Fruit fly (Drosophila melanogaster) whole organism, embryonic: ENCODE data around the gene ftz-f1.

Experiments
- ATbp ChIP-seq: fragments of 200-800 bp; sonication (Bioruptor generic); optimal IDR thresholded peaks from 2 replicates; lab custom pipeline; 2017; ENCODE audit warnings: missing biosample characterization, mild to moderate bottlenecking, missing genetic modification characterization, missing genetic modification reagents
- Ada2b ChIP-seq: fragments of 200-800 bp; sonication (Bioruptor generic); IDR thresholded peaks from 2 replicates; pipeline ENCODE4 v1.3.6; 2022; ENCODE audit warnings: missing biosample characterization, missing genetic modification characterization
- Adf1 ChIP-seq: fragments of 200-800 bp; sonication (Bioruptor generic); IDR thresholded peaks from 2 replicates; pipeline ENCODE4 v1.3.6; 2022; ENCODE audit warnings: missing biosample characterization, missing genetic modification characterization
- B-H2 ChIP-seq: fragments of 200-800 bp; sonication (Bioruptor generic); optimal IDR thresholded peaks from 2 replicates; lab custom pipeline; 2018; ENCODE audit warnings: missing biosample characterization, mild to moderate bottlenecking, missing genetic modification characterization
- CG11093 ChIP-seq: fragments of 200-800 bp; sonication (Bioruptor generic); IDR thresholded peaks from 3 replicates; pipeline ENCODE4 v1.3.6; 2022; ENCODE audit warnings: missing biosample characterization, missing genetic modification characterization
- CG11247 ChIP-seq: fragments of 200-800 bp; sonication (Bioruptor generic); IDR thresholded peaks from 2 replicates; pipeline ENCODE4 v1.3.6; 2022; ENCODE audit warnings: missing biosample characterization, missing genetic modification characterization
- CG11456 ChIP-seq: fragments of 200-800 bp; sonication (Bioruptor generic); IDR thresholded peaks from 3 replicates; pipeline ENCODE4 v1.3.6; 2022; ENCODE audit warnings: missing biosample characterization, missing genetic modification characterization
- CG11504 ChIP-seq: fragments of 200-800 bp; sonication (Bioruptor generic); optimal IDR thresholded peaks from 3 replicates; lab custom pipeline; 2019; ENCODE audit warnings: missing biosample characterization, mild to moderate bottlenecking, missing genetic modification characterization, moderate library complexity
- CG12219 ChIP-seq: fragments of 200-800 bp; sonication (Bioruptor generic); optimal IDR thresholded peaks from 3 replicates; lab custom pipeline; 2018; ENCODE audit warnings: missing biosample characterization, mild to moderate bottlenecking, missing genetic modification characterization
- CG12942 ChIP-seq: fragments of 200-800 bp; sonication (Bioruptor generic); optimal IDR thresholded peaks from 3 replicates; lab custom pipeline; 2016; ENCODE audit warnings: missing biosample characterization, missing genetic modification characterization
- CG13296 ChIP-seq: fragments of 200-800 bp; sonication (Bioruptor generic); optimal IDR thresholded peaks from 3 replicates; lab custom pipeline; 2018; ENCODE audit warnings: missing biosample characterization, mild to moderate bottlenecking, missing genetic modification characterization
- CG13424 ChIP-seq: fragments of 200-800 bp; sonication (Bioruptor generic); optimal IDR thresholded peaks from 2 replicates; lab custom pipeline; 2019; ENCODE audit warnings: missing biosample characterization, mild to moderate bottlenecking, missing genetic modification characterization, moderate library complexity
- CG17186 ChIP-seq: fragments of 200-800 bp; sonication (Bioruptor generic); optimal IDR thresholded peaks from 3 replicates; lab custom pipeline; 2017; ENCODE audit warnings: missing biosample characterization, missing genetic modification reagents, missing genetic modification characterization
- CG17328 ChIP-seq: fragments of 200-800 bp; sonication (Bioruptor generic); IDR thresholded peaks from 2 replicates; pipeline ENCODE4 v1.3.6; 2022; ENCODE audit warnings: missing biosample characterization, missing genetic modification characterization
- CG17612 ChIP-seq: fragments of 200-800 bp; sonication (Bioruptor generic); IDR thresholded peaks from 2 replicates; pipeline ENCODE4 v1.3.6; 2022; ENCODE audit warnings: missing biosample characterization, missing genetic modification characterization
- CG2889 ChIP-seq: fragments of 200-800 bp; sonication (Bioruptor generic); IDR thresholded peaks from 3 replicates; pipeline ENCODE4 v1.3.6; 2022; ENCODE audit warnings: missing biosample characterization, missing genetic modification characterization
- CG31388 ChIP-seq: fragments of 200-800 bp; sonication (Bioruptor generic); optimal IDR thresholded peaks from 2 replicates; lab custom pipeline; 2016; ENCODE audit warnings: missing biosample characterization, missing genetic modification characterization
- CG4328 ChIP-seq: fragments of 200-800 bp; sonication (Bioruptor generic); optimal IDR thresholded peaks from 3 replicates; lab custom pipeline; 2017; ENCODE audit warnings: missing biosample characterization, missing genetic modification reagents, missing genetic modification characterization
- CG6272 ChIP-seq: fragments of 200-800 bp; sonication (Bioruptor generic); IDR thresholded peaks from 2 replicates; pipeline ENCODE4 v1.3.6; 2022; ENCODE audit warnings: missing biosample characterization, missing genetic modification characterization
- CG7556 ChIP-seq: fragments of 200-800 bp; sonication (Bioruptor generic); optimal IDR thresholded peaks from 2 replicates; lab custom pipeline; 2017; ENCODE audit warnings: missing biosample characterization, mild to moderate bottlenecking, missing genetic modification characterization
- CG7963 ChIP-seq: fragments of 200-800 bp; sonication (Bioruptor generic); IDR thresholded peaks from 3 replicates; pipeline ENCODE4 v1.3.6; 2022; ENCODE audit warnings: missing biosample characterization, missing genetic modification characterization; ENCODE audit not compliant: partially characterized antibody
- CG8089 ChIP-seq: fragments of 200-800 bp; sonication (Bioruptor generic); optimal IDR thresholded peaks from 3 replicates; lab custom pipeline; 2016; ENCODE audit warnings: missing biosample characterization, missing genetic modification characterization
- CG9437 ChIP-seq: fragments of 200-800 bp; sonication (Bioruptor generic); optimal IDR thresholded peaks from 2 replicates; lab custom pipeline; 2018; ENCODE audit warnings: missing biosample characterization, mild to moderate bottlenecking, missing genetic modification characterization
- CHES-1-like ChIP-seq: fragments of 200-800 bp; sonication (Bioruptor generic); optimal IDR thresholded peaks from 2 replicates; lab custom pipeline; 2016; ENCODE audit warnings: missing biosample characterization, missing genetic modification characterization
- E2f2 ChIP-seq: fragments of 200-800 bp; sonication (Bioruptor generic); IDR thresholded peaks from 2 replicates; pipeline ENCODE4 v1.3.6; 2022; ENCODE audit warnings: missing biosample characterization, missing genetic modification characterization
- Hand ChIP-seq: fragments of 200-800 bp; sonication (Bioruptor generic); optimal IDR thresholded peaks from 2 replicates; lab custom pipeline; 2017; ENCODE audit warnings: mild to moderate bottlenecking, missing biosample characterization, missing genetic modification reagents, missing genetic modification characterization
- Hey ChIP-seq: fragments of 200-800 bp; sonication (Bioruptor generic); optimal IDR thresholded peaks from 3 replicates; lab custom pipeline; 2018; ENCODE audit warnings: missing biosample characterization, mild to moderate bottlenecking, missing genetic modification characterization
- Hsf ChIP-seq: fragments of 200-800 bp; sonication (Bioruptor generic); optimal IDR thresholded peaks from 3 replicates; lab custom pipeline; 2016; ENCODE audit warnings: missing biosample characterization, missing genetic modification characterization
- Kr ChIP-seq: fragments of 200-800 bp; sonication (Bioruptor generic); optimal IDR thresholded peaks from 2 replicates; lab custom pipeline; 2017; ENCODE audit warnings: missing biosample characterization, mild to moderate bottlenecking, missing genetic modification characterization
- Mrtf ChIP-seq: fragments of 200-800 bp; sonication (Bioruptor generic); IDR thresholded peaks from 3 replicates; pipeline ENCODE4 v1.3.6; 2022; ENCODE audit warnings: missing biosample characterization, missing genetic modification characterization
- Nf-YA ChIP-seq: fragments of 200-800 bp; sonication (Bioruptor generic); IDR thresholded peaks from 2 replicates; pipeline ENCODE4 v1.3.6; 2022; ENCODE audit warnings: missing biosample characterization, missing genetic modification characterization
- Usf ChIP-seq: fragments of 200-800 bp; sonication (Bioruptor generic); optimal IDR thresholded peaks from 2 replicates; lab custom pipeline; 2017; ENCODE audit warnings: missing genotype, missing biosample characterization, missing genetic modification characterization
- ab ChIP-seq: fragments of 200-800 bp; sonication (Bioruptor generic); optimal IDR thresholded peaks from 2 replicates; lab custom pipeline; 2016; ENCODE audit warnings: missing biosample characterization, missing genetic modification characterization
- bab2 ChIP-seq: fragments of 200-800 bp; sonication (Bioruptor generic); optimal IDR thresholded peaks from 2 replicates; lab custom pipeline; 2016; ENCODE audit warnings: missing biosample characterization, missing genetic modification characterization
- bcd ChIP-seq: fragments of 200-800 bp; sonication (Bioruptor generic); optimal IDR thresholded peaks from 2 replicates; lab custom pipeline; 2017; ENCODE audit warnings: missing biosample characterization, mild to moderate bottlenecking, missing genetic modification characterization
- cad ChIP-seq: fragments of >200 bp; optimal IDR thresholded peaks from 2 replicates; lab custom pipeline; 2017; ENCODE audit warnings: missing biosample characterization, missing genetic modification characterization
- corto ChIP-seq: fragments of 200-800 bp; sonication (Bioruptor generic); optimal IDR thresholded peaks from 2 replicates; lab custom pipeline; 2016; ENCODE audit warnings: missing biosample characterization, mild to moderate bottlenecking, missing genetic modification characterization, moderate library complexity
- ewg ChIP-seq: fragments of 200-800 bp; sonication (Bioruptor generic); optimal IDR thresholded peaks from 3 replicates; lab custom pipeline; 2017; ENCODE audit warnings: mild to moderate bottlenecking, missing biosample characterization, missing genetic modification reagents, missing genetic modification characterization
- gro ChIP-seq: fragments of 200-800 bp; sonication (Bioruptor generic); optimal IDR thresholded peaks from 2 replicates; lab custom pipeline; 2016; ENCODE audit warnings: missing biosample characterization, missing genetic modification characterization
- lov ChIP-seq, 2 experiments: fragments of 200-800 bp in 1 of 2; fragments of >200 bp in 1 of 2; sonication (Bioruptor generic) in 1 of 2; IDR thresholded peaks in 1 of 2; optimal IDR thresholded peaks in 1 of 2; 2 replicates in 1 of 2; 3 replicates in 1 of 2; pipeline versions ENCODE4 v1.3.6 to Lab custom; 2017 to 2022; ENCODE audit warnings: missing biosample characterization in 1 of 2, missing genetic modification characterization in 1 of 2
- mirr ChIP-seq: fragments of 200-800 bp; sonication (Bioruptor generic); optimal IDR thresholded peaks from 3 replicates; lab custom pipeline; 2018; ENCODE audit warnings: missing biosample characterization, mild to moderate bottlenecking, missing genetic modification characterization
- nerfin-2 ChIP-seq: fragments of 200-800 bp; sonication (Bioruptor generic); IDR thresholded peaks from 2 replicates; pipeline ENCODE4 v1.3.6; 2022; ENCODE audit warnings: missing biosample characterization, missing genetic modification characterization; ENCODE audit not compliant: partially characterized antibody
- pita ChIP-seq: fragments of 200-800 bp; sonication (Bioruptor generic); optimal IDR thresholded peaks from 2 replicates; lab custom pipeline; 2017; ENCODE audit warnings: missing biosample characterization, mild to moderate bottlenecking, missing genetic modification characterization
- run ChIP-seq: fragments of 200-800 bp; sonication (Bioruptor generic); optimal IDR thresholded peaks from 3 replicates; lab custom pipeline; 2018; ENCODE audit warnings: missing biosample characterization, mild to moderate bottlenecking, missing genetic modification characterization
- salm ChIP-seq: fragments of 200-800 bp; sonication (Bioruptor generic); optimal IDR thresholded peaks from 2 replicates; lab custom pipeline; 2018; ENCODE audit warnings: missing biosample characterization, mild to moderate bottlenecking, missing genetic modification characterization
- sc ChIP-seq, 3 experiments: fragments of >200 bp in 2 of 3; fragments of 200-800 bp in 1 of 3; sonication (Bioruptor generic) in 1 of 3; optimal IDR thresholded peaks; 2 replicates in 2 of 3; 3 replicates in 1 of 3; lab custom pipeline; 2017; ENCODE audit warnings: mild to moderate bottlenecking in 1 of 3, missing biosample characterization in 1 of 3, missing genetic modification characterization in 1 of 3, missing genetic modification reagents in 1 of 3
- sens ChIP-seq: fragments of 200-800 bp; sonication (Bioruptor generic); peaks from one replicate; lab custom pipeline; 2016; ENCODE audit warnings: missing biosample characterization, missing genetic modification characterization
- sima ChIP-seq: fragments of 200-800 bp; sonication (Bioruptor generic); optimal IDR thresholded peaks from 2 replicates; lab custom pipeline; 2016; ENCODE audit warnings: missing biosample characterization, missing genetic modification characterization
- tap ChIP-seq: fragments of 200-800 bp; optimal IDR thresholded peaks from 3 replicates; lab custom pipeline; 2019; ENCODE audit warnings: missing biosample characterization, mild to moderate bottlenecking, missing genetic modification characterization, moderate library complexity

The ftz-f1 gene

dm6 chr3L:18813963-18814647 lies 13.0 kb upstream of the ftz-f1 start (continued):
- TF ChIP-seq bcd (GFP tag; lab: Kevin White, UChicago) (no peak), Usf (GFP tag; lab: Kevin White, UChicago) (no peak), CG17186 (GFP tag; lab: Kevin White, UChicago) (no peak), Ada2b (GFP tag; lab: Robert Waterston, UW) (peak; percentile 46; the same call in 1 of the 2 replicates), Adf1 (GFP tag; lab: Robert Waterston, UW) (peak; percentile 50; the same call in 1 of the 2 replicates), CG9437 (GFP tag; lab: Kevin White, UChicago) (no peak), CG13296 (GFP tag; lab: Kevin White, UChicago) (peak; percentile 86), cad (no peak), corto (GFP tag; lab: Kevin White, UChicago) (peak; percentile 25), CG17328 (GFP tag; lab: Robert Waterston, UW) (peak; percentile 40; the same call in 1 of the 2 replicates), ewg (no peak), CG4328 (peak; percentile 60), CG11247 (no peak), CG11093 (GFP tag; lab: Robert Waterston, UW) (no peak; the same call in 2 of the 3 replicates), CHES-1-like (GFP tag; lab: Kevin White, UChicago) (peak; percentile 85), nerfin-2 (GFP tag; lab: Robert Waterston, UW) (no peak), salm (tag; lab: Kevin White, UChicago) (no peak), CG7556 (GFP tag; lab: Kevin White, UChicago) (peak; percentile 46), CG17612 (GFP tag; lab: Robert Waterston, UW) (no peak), CG8089 (GFP tag; lab: Kevin White, UChicago) (peak; percentile 56), Nf-YA (GFP tag; lab: Robert Waterston, UW) (peak; percentile 63), E2f2 (peak; percentile 37; the same call in 1 of the 2 replicates), CG12942 (GFP tag; lab: Kevin White, UChicago) (peak; percentile 29), tap (tag; lab: Kevin White, UChicago) (peak; percentile 51), ab (no peak), sens (GFP tag; lab: Kevin White, UChicago) (peak; percentile 96), sc (optimal IDR thresholded peaks at IDR 0.05; lab: Kevin White, UChicago) (no peak), sc (GFP tag; optimal IDR thresholded peaks at IDR 0.05; lab: Kevin White, UChicago) (no peak), Hand (no peak), CG12219 (GFP tag; lab: Kevin White, UChicago) (peak; percentile 47), CG13424 (tag; lab: Kevin White, UChicago) (peak; percentile 57), gro (GFP tag; lab: Kevin White, UChicago) (peak; percentile 70), CG11456 (GFP tag; lab: Robert Waterston, UW) (no peak), CG31388 (GFP tag; lab: Kevin White, UChicago) (no peak), Kr (GFP tag; lab: Kevin White, UChicago) (peak; percentile 65), run (peak; percentile 75), lov (optimal IDR thresholded peaks at IDR 0.05; lab: Kevin White, UChicago) (no peak), lov (GFP tag; IDR thresholded peaks at IDR 0.05; lab: Robert Waterston, UW) (no peak), Hsf (peak; percentile 13), pita (GFP tag; lab: Kevin White, UChicago) (no peak), Mrtf (no peak; the same call in 2 of the 3 replicates), mirr (GFP tag; lab: Kevin White, UChicago) (peak; percentile 87), CG6272 (GFP tag; lab: Robert Waterston, UW) (no peak), CG11504 (no peak), CG7963 (GFP tag; lab: Robert Waterston, UW) (no peak), ATbp (GFP tag; lab: Kevin White, UChicago) (peak; percentile 91), Hey (tag; lab: Kevin White, UChicago) (peak; percentile 99), sima (GFP tag; lab: Kevin White, UChicago) (no peak), bab2 (GFP tag; lab: Kevin White, UChicago) (peak; percentile 67), B-H2 (GFP tag; lab: Kevin White, UChicago) (peak; percentile 40), CG2889 (GFP tag; lab: Robert Waterston, UW) (no peak)
